Worm (Caenorhabditis elegans) whole organism, L1 larva: Measurements from ENCODE around the gene C29F9.5.

Source experiments
- C16A3.4 ChIP-seq: fragments of 150-350 bp; optimal IDR thresholded peaks from 2 replicates; lab custom pipeline; 2014; ENCODE audit warnings: missing biosample characterization, missing genetic modification characterization
- F16B12.6 ChIP-seq: fragments of 150-350 bp; optimal IDR thresholded peaks from 2 replicates; lab custom pipeline; 2014; ENCODE audit warnings: missing biosample characterization, missing genetic modification characterization
- Y116A8C.19 ChIP-seq: sonication (generic microtip); optimal IDR thresholded peaks from 2 replicates; lab custom pipeline; 2016; ENCODE audit warnings: missing compliant biosample characterization, missing genetic modification characterization, borderline replicate concordance
- aha-1 ChIP-seq: fragments of 150-350 bp; optimal IDR thresholded peaks from 2 replicates; lab custom pipeline; 2014; ENCODE audit warnings: missing biosample characterization, missing genetic modification characterization
- ama-1 ChIP-seq: fragments of 150-350 bp; optimal IDR thresholded peaks from 2 replicates; lab custom pipeline; 2014
- ceh-63 ChIP-seq: fragments of 200-800 bp; sonication (Bioruptor generic); optimal IDR thresholded peaks from 2 replicates; lab custom pipeline; 2018; ENCODE audit warnings: mild to moderate bottlenecking, missing genetic modification characterization, missing compliant biosample characterization
- ceh-82 ChIP-seq, 3 experiments: fragments of 150-350 bp in 1 of 3; sonication (generic microtip) in 2 of 3; optimal IDR thresholded peaks; 2 replicates each; lab custom pipeline; 2014 to 2017; ENCODE audit warnings: missing biosample characterization in 3 of 3, missing genetic modification characterization in 3 of 3
- dpl-1 ChIP-seq, 3 experiments: fragments of 150-350 bp in 2 of 3; sonication (generic microtip) in 1 of 3; optimal IDR thresholded peaks; 2 replicates each; lab custom pipeline; 2014 to 2017; ENCODE audit warnings: missing biosample characterization in 3 of 3, missing genetic modification characterization in 3 of 3, missing genetic modification reagents in 3 of 3
- dsc-1 ChIP-seq: sonication (generic microtip); optimal IDR thresholded peaks from 2 replicates; lab custom pipeline; 2016; ENCODE audit warnings: mild to moderate bottlenecking, missing genetic modification characterization, missing compliant biosample characterization
- efl-1 ChIP-seq, 4 experiments: fragments of 150-350 bp; optimal IDR thresholded peaks in 3 of 4; peaks in 1 of 4; 1 replicate in 1 of 4; 2 replicates in 3 of 4; lab custom pipeline; 2014; ENCODE audit warnings: missing biosample characterization in 2 of 4, missing genetic modification characterization in 2 of 4, missing genetic modification reagents in 2 of 4
- egl-27 ChIP-seq, 2 experiments: fragments of 150-350 bp in 1 of 2; sonication (generic microtip); optimal IDR thresholded peaks; 3 replicates each; lab custom pipeline; 2017 to 2018; ENCODE audit warnings: missing biosample characterization in 2 of 2, missing genetic modification characterization in 2 of 2, missing genetic modification reagents in 2 of 2
- fkh-4 ChIP-seq: sonication (generic microtip); optimal IDR thresholded peaks from 2 replicates; lab custom pipeline; 2016; ENCODE audit warnings: missing compliant biosample characterization, missing genetic modification characterization, borderline replicate concordance
- fos-1 ChIP-seq: fragments of 150-350 bp; optimal IDR thresholded peaks from 2 replicates; lab custom pipeline; 2014; ENCODE audit warnings: missing biosample characterization, missing genetic modification characterization
- grh-1 ChIP-seq: fragments of 200-800 bp; sonication (Bioruptor generic); IDR thresholded peaks from 2 replicates; pipeline ENCODE4 v1.3.6; 2022; ENCODE audit warnings: missing genetic modification reagents, missing genetic modification characterization, missing compliant biosample characterization
- hlh-4 ChIP-seq: sonication (generic microtip); optimal IDR thresholded peaks from 2 replicates; lab custom pipeline; 2016; ENCODE audit warnings: mild to moderate bottlenecking, missing genetic modification characterization, missing compliant biosample characterization
- hpl-2 ChIP-seq: fragments of 150-350 bp; optimal IDR thresholded peaks from 2 replicates; lab custom pipeline; 2014; ENCODE audit warnings: missing biosample characterization, missing genetic modification reagents, missing genetic modification characterization
- isw-1 ChIP-seq: fragments of 200-800 bp; sonication (Bioruptor generic); IDR thresholded peaks from 2 replicates; pipeline ENCODE4 v1.3.6; 2022; ENCODE audit warnings: missing genetic modification characterization, missing compliant biosample characterization
- lin-13 ChIP-seq: fragments of 150-350 bp; optimal IDR thresholded peaks from 2 replicates; lab custom pipeline; 2014; ENCODE audit warnings: missing biosample characterization, missing genetic modification reagents, missing genetic modification characterization
- mab-9 ChIP-seq: fragments of 200-800 bp; sonication (Bioruptor generic); IDR thresholded peaks from 2 replicates; pipeline ENCODE4 v1.3.6; 2022; ENCODE audit warnings: missing genetic modification reagents, missing genetic modification characterization, missing compliant biosample characterization
- mdl-1 ChIP-seq, 2 experiments: fragments of 150-350 bp; optimal IDR thresholded peaks; 2 replicates each; lab custom pipeline; 2014 to 2017; ENCODE audit warnings: missing biosample characterization in 2 of 2, missing genetic modification characterization in 2 of 2, inconsistent platforms in 1 of 2
- mef-2 ChIP-seq: fragments of 150-350 bp; optimal IDR thresholded peaks from 2 replicates; lab custom pipeline; 2014; ENCODE audit warnings: missing biosample characterization, missing genetic modification characterization
- mep-1 ChIP-seq: fragments of 150-350 bp; optimal IDR thresholded peaks from 2 replicates; lab custom pipeline; 2014; ENCODE audit warnings: missing biosample characterization, missing genetic modification characterization
- nhr-11 ChIP-seq: fragments of 150-350 bp; optimal IDR thresholded peaks from 2 replicates; lab custom pipeline; 2014; ENCODE audit warnings: missing biosample characterization, missing genetic modification characterization
- nhr-19 ChIP-seq: fragments of 200-800 bp; sonication (Bioruptor generic); conservative IDR thresholded peaks from 2 replicates; pipeline ENCODE4 v1.3.6; 2022; ENCODE audit warnings: missing genetic modification characterization, missing compliant biosample characterization
- nhr-237 ChIP-seq: fragments of 150-350 bp; optimal IDR thresholded peaks from 2 replicates; lab custom pipeline; 2014; ENCODE audit warnings: missing biosample characterization, missing genetic modification characterization
- nhr-28 ChIP-seq: fragments of 150-350 bp; optimal IDR thresholded peaks from 2 replicates; lab custom pipeline; 2014; ENCODE audit warnings: missing biosample characterization, missing genetic modification characterization
- nhr-71 ChIP-seq: sonication (generic microtip); optimal IDR thresholded peaks from 2 replicates; lab custom pipeline; 2016; ENCODE audit warnings: mild to moderate bottlenecking, missing genetic modification characterization, moderate library complexity, missing compliant biosample characterization
- nhr-77 ChIP-seq: fragments of 150-350 bp; optimal IDR thresholded peaks from 2 replicates; lab custom pipeline; 2014; ENCODE audit warnings: missing biosample characterization, missing genetic modification characterization
- nhr-84 ChIP-seq: sonication (generic microtip); optimal IDR thresholded peaks from 2 replicates; lab custom pipeline; 2017; ENCODE audit warnings: missing biosample characterization, missing genetic modification characterization
- nhr-85 ChIP-seq: sonication (generic microtip); peaks from one replicate; lab custom pipeline; 2016; ENCODE audit warnings: missing genetic modification characterization, inconsistent platforms, missing compliant biosample characterization
- nhr-90 ChIP-seq: sonication (generic microtip); optimal IDR thresholded peaks from 2 replicates; lab custom pipeline; 2016; ENCODE audit warnings: mild to moderate bottlenecking, missing genetic modification characterization, missing compliant biosample characterization; ENCODE audit not compliant: poor library complexity
- pax-3 ChIP-seq: fragments of 200-800 bp; sonication (Bioruptor generic); optimal IDR thresholded peaks from 2 replicates; lab custom pipeline; 2018; ENCODE audit warnings: mild to moderate bottlenecking, missing genetic modification characterization, moderate library complexity, missing compliant biosample characterization
- pqm-1 ChIP-seq: sonication (generic microtip); optimal IDR thresholded peaks from 3 replicates; lab custom pipeline; 2017; ENCODE audit warnings: missing biosample characterization, missing genetic modification characterization
- snu-23 ChIP-seq: sonication (generic microtip); optimal IDR thresholded peaks from 2 replicates; lab custom pipeline; 2016; ENCODE audit warnings: missing genetic modification characterization, missing compliant biosample characterization
- sox-4 ChIP-seq: sonication (generic microtip); optimal IDR thresholded peaks from 2 replicates; lab custom pipeline; 2016; ENCODE audit warnings: missing genetic modification characterization, missing compliant biosample characterization
- sptf-1 ChIP-seq: fragments of 150-350 bp; optimal IDR thresholded peaks from 2 replicates; lab custom pipeline; 2014; ENCODE audit warnings: missing biosample characterization, missing genetic modification characterization
- sup-37 ChIP-seq: fragments of 200-800 bp; sonication (Bioruptor generic); optimal IDR thresholded peaks from 2 replicates; lab custom pipeline; 2018; ENCODE audit warnings: mild to moderate bottlenecking, missing genetic modification characterization, missing compliant biosample characterization
- swsn-7 ChIP-seq: sonication (generic microtip); optimal IDR thresholded peaks from 2 replicates; lab custom pipeline; 2016; ENCODE audit warnings: missing genetic modification characterization, missing compliant biosample characterization
- tbx-2 ChIP-seq: sonication (generic microtip); optimal IDR thresholded peaks from 2 replicates; lab custom pipeline; 2016; ENCODE audit warnings: missing genetic modification characterization, missing compliant biosample characterization
- unc-62 ChIP-seq: fragments of 150-350 bp; optimal IDR thresholded peaks from 2 replicates; lab custom pipeline; 2014; ENCODE audit warnings: missing biosample characterization, missing genetic modification reagents, missing genetic modification characterization
- unc-86 ChIP-seq: sonication (generic microtip); optimal IDR thresholded peaks from 2 replicates; lab custom pipeline; 2016; ENCODE audit warnings: missing genetic modification characterization, missing compliant biosample characterization
- vab-15 ChIP-seq: sonication (generic microtip); optimal IDR thresholded peaks from 2 replicates; lab custom pipeline; 2017; ENCODE audit warnings: missing genotype, mild to moderate bottlenecking, missing genetic modification characterization, missing compliant biosample characterization
- zag-1 ChIP-seq: fragments of 150-350 bp; optimal IDR thresholded peaks from 2 replicates; lab custom pipeline; 2014; ENCODE audit warnings: missing biosample characterization, missing genetic modification characterization
- zip-4 ChIP-seq: fragments of 200-800 bp; sonication (Bioruptor generic); optimal IDR thresholded peaks from 2 replicates; lab custom pipeline; 2018; ENCODE audit warnings: mild to moderate bottlenecking, missing genetic modification characterization, moderate library complexity, missing compliant biosample characterization

The C29F9.5 gene

ce11 chrIII:132118-132517, 14.8 kb downstream of the C29F9.5 start, which contains the start of gene pals-22:
TSS of gene pals-22 (plus strand) at chrIII:132418.
- TF ChIP-seq mab-9 (GFP tag; lab: Robert Waterston, UW) (no peak), mef-2 (no peak), C16A3.4 (tag; lab: Kevin White, UChicago) (no peak), nhr-237 (tag; lab: Kevin White, UChicago) (no peak)

DNA sequence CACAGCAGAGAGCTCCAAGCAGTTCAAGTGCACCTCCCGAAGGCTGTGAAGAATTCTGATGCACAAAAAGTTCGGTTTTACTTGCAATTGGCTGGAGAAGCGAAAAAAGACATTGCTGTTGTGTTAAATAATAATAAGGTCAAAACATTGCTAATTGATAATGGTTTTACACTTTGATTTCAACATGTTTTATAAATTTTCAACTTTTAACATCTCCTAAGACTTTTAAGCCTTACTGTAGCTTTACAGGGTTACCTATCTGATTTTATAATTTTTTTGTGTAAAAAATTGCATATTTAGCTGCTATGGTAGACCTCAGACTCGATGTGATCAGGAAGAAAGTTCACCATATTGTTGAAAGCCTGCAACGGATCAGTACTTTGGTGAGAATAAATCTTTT, 16.9 kb downstream of the C29F9.5 start, which contains the start of gene pals-25:
Gene pals-25, plus strand, starts transcription at position 301 of the 400 bp plus-strand sequence.
- no peak for TF ChIP-seq sptf-1 (tag; lab: Kevin White, UChicago)
- no peak for TF ChIP-seq swsn-7 (tag; lab: Kevin White, UChicago)
- TF ChIP-seq tbx-2 (tag; lab: Kevin White, UChicago), result no peak
- TF ChIP-seq nhr-77 (tag; lab: Kevin White, UChicago), result no peak
- no peak for TF ChIP-seq hlh-4 (tag; lab: Kevin White, UChicago)
- TF ChIP-seq dsc-1, result no peak
- no peak for TF ChIP-seq aha-1 (tag; lab: Kevin White, UChicago)
- no peak for TF ChIP-seq egl-27 (tag; optimal IDR thresholded peaks at IDR 0.05; lab: Kevin White, UChicago)
- TF ChIP-seq nhr-71 (tag; lab: Kevin White, UChicago), result no peak
- TF ChIP-seq ama-1 (lab: Kevin White, UChicago), result no peak
- TF ChIP-seq snu-23 (GFP tag; lab: Kevin White, UChicago), result no peak
- TF ChIP-seq grh-1 (GFP tag; lab: Robert Waterston, UW), result no peak
- no peak for TF ChIP-seq nhr-90 (tag; lab: Kevin White, UChicago)
- no peak for TF ChIP-seq efl-1 (optimal IDR thresholded peaks at IDR 0.05; lab: Kevin White, UChicago)
- no peak for TF ChIP-seq efl-1 (GFP tag; optimal IDR thresholded peaks at IDR 0.05 in 1 of 2; lab: Kevin White, UChicago)
- TF ChIP-seq sup-37 (GFP tag; lab: Kevin White, UChicago), result no peak
- no peak for TF ChIP-seq F16B12.6 (tag; lab: Kevin White, UChicago)
- no peak for TF ChIP-seq ceh-63 (GFP tag; lab: Kevin White, UChicago)
- no peak for TF ChIP-seq isw-1 (GFP tag; lab: Robert Waterston, UW)

- TF ChIP-seq nhr-90 (tag; lab: Kevin White, UChicago) (no peak), nhr-84 (no peak), efl-1 (optimal IDR thresholded peaks at IDR 0.05; lab: Kevin White, UChicago) (no peak), efl-1 (GFP tag; optimal IDR thresholded peaks at IDR 0.05 in 1 of 2; lab: Kevin White, UChicago) (no peak), lin-13 (GFP tag; lab: Kevin White, UChicago) (no peak), sptf-1 (tag; lab: Kevin White, UChicago) (no peak), ceh-82 (tag; optimal IDR thresholded peaks at IDR 0.05; lab: Kevin White, UChicago) (no peak), nhr-71 (tag; lab: Kevin White, UChicago) (no peak), hpl-2 (GFP tag; lab: Kevin White, UChicago) (no peak), nhr-19 (GFP tag; lab: Robert Waterston, UW) (no peak), pqm-1 (tag; lab: Kevin White, UChicago) (no peak), nhr-11 (no peak), fos-1 (no peak), dsc-1 (no peak), dpl-1 (GFP tag; optimal IDR thresholded peaks at IDR 0.05; lab: Kevin White, UChicago) (no peak), nhr-85 (no peak), mep-1 (tag; lab: Kevin White, UChicago) (no peak), aha-1 (tag; lab: Kevin White, UChicago) (no peak)
Observed at ce11 chrIII:140904-141303, 23.6 kb downstream of the C29F9.5 start, which contains the start of gene fbxb-81. TSS of gene fbxb-81 (minus strand) at chrIII:141217.

ce11 chrIII:143121-143520, 25.8 kb downstream of the C29F9.5 start, which contains the start of gene fbxb-82:
TSS of gene fbxb-82 (minus strand) at chrIII:143221.
- TF ChIP-seq unc-62 (GFP tag; lab: Kevin White, UChicago) (no peak), efl-1 (optimal IDR thresholded peaks at IDR 0.05; lab: Kevin White, UChicago) (no peak), efl-1 (GFP tag; optimal IDR thresholded peaks at IDR 0.05 in 1 of 2; lab: Kevin White, UChicago) (peak in 1 of 2 experiments; percentile 1)

- TF ChIP-seq fkh-4 (tag; lab: Kevin White, UChicago) (no peak), pax-3 (tag; lab: Kevin White, UChicago) (no peak), mdl-1 (tag; optimal IDR thresholded peaks at IDR 0.05; lab: Kevin White, UChicago) (no peak), nhr-84 (no peak), nhr-71 (tag; lab: Kevin White, UChicago) (no peak), C16A3.4 (tag; lab: Kevin White, UChicago) (no peak), vab-15 (tag; lab: Kevin White, UChicago) (no peak), zag-1 (no peak), nhr-28 (tag; lab: Kevin White, UChicago) (no peak), mep-1 (tag; lab: Kevin White, UChicago) (no peak), sup-37 (GFP tag; lab: Kevin White, UChicago) (no peak), zip-4 (no peak), dsc-1 (no peak), ceh-63 (GFP tag; lab: Kevin White, UChicago) (no peak), unc-86 (no peak), sox-4 (tag; lab: Kevin White, UChicago) (no peak), Y116A8C.19 (no peak)
Observed at ce11 chrIII:145078-145477, 27.8 kb downstream of the C29F9.5 start, which contains the start of the genes T17A3.12 and fbxb-83. TSS of gene T17A3.12 (minus strand) at chrIII:145178. TSS of gene fbxb-83 (minus strand) at chrIII:145211.
